Fruit fly (Drosophila melanogaster): Measurements from ENCODE around the gene CG3651.
A peak's percentile ranks its signal among the peaks of the same experiment; 100 is the strongest.

CG3651 gene

DNA sequence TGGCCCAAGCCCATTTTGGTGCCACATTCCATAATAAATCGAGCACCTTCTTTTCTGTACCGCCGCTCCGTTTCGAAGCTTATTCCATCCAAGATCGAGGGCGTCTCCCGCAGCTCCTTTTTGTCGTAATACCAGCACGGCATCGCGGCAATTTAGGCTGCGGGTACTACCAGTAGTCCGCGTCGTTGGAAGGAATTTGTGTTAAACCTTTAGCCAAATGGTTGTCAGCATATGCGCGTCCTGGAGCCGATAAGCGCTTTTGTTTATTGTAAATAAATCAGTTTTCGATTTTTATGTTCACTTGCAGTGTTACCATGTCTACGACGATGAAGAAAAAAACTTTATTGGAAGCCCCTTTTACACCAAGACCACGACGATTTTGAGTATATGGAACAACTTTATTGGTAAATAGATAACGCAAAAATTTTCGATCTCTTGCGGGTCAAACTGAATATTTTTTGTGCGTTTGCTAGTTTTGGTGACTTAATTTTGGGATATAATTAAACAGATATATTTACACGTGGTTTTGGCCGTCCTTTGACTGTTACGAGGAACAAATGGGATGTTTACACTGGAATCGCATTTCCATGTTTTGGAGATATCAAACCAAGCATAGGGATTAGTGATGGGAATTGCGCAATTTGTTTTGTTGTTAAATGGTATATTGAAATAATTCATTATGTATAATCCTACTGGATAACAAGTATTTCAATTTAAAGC lies 8.6 kb downstream of the CG3651 start, which contains the start of gene CycK:
Gene CycK, minus strand, starts transcription at position 562 of the 720 bp plus-strand sequence.
- TF ChIP-seq CG16779 (tag; optimal IDR thresholded peaks at IDR 0.05): no peak
- peak; percentile 55 for TF ChIP-seq svp (GFP tag)
- TF ChIP-seq CG32006 (GFP tag; optimal IDR thresholded peaks at IDR 0.05): peak; percentile 34
- TF ChIP-seq achi (GFP tag; optimal IDR thresholded peaks at IDR 0.05): peak; percentile 15
- no peak for TF ChIP-seq Ets96B (tag; optimal IDR thresholded peaks at IDR 0.05)
- TF ChIP-seq CG31627 (GFP tag; optimal IDR thresholded peaks at IDR 0.05): peak; percentile 30
- no peak for TF ChIP-seq CG8119 (GFP tag; IDR thresholded peaks at IDR 0.05)
- TF ChIP-seq CG3919 (GFP tag; optimal IDR thresholded peaks at IDR 0.05): no peak
- TF ChIP-seq ss (GFP tag; optimal IDR thresholded peaks at IDR 0.05): peak in 1 of 2 experiments; percentile 10
- TF ChIP-seq CG11294 (GFP tag; IDR thresholded peaks at IDR 0.05): no peak
- TF ChIP-seq Sox102F (GFP tag; optimal IDR thresholded peaks at IDR 0.05): no peak
- no peak for TF ChIP-seq Eip75B (GFP tag; optimal IDR thresholded peaks at IDR 0.05)
- TF ChIP-seq Gug (GFP tag; IDR thresholded peaks at IDR 0.05): no peak
- TF ChIP-seq Hr38 (GFP tag; optimal IDR thresholded peaks at IDR 0.05): no peak
- TF ChIP-seq acj6 (GFP tag; optimal IDR thresholded peaks at IDR 0.05): no peak
- TF ChIP-seq CG11762 (GFP tag; optimal IDR thresholded peaks at IDR 0.05; ENCODE audit: insufficient read depth): no peak
- no peak for TF ChIP-seq CG8319 (GFP tag; optimal IDR thresholded peaks at IDR 0.05)
- TF ChIP-seq CG6808 (GFP tag; optimal IDR thresholded peaks at IDR 0.05): no peak
- no peak for TF ChIP-seq CG6163 (GFP tag; IDR thresholded peaks at IDR 0.05)
- TF ChIP-seq CG4318 (GFP tag; optimal IDR thresholded peaks at IDR 0.05): no peak
- TF ChIP-seq Smox (GFP tag; optimal IDR thresholded peaks at IDR 0.05): peak; percentile 20
- no peak for TF ChIP-seq esn (GFP tag; optimal IDR thresholded peaks at IDR 0.05)
- TF ChIP-seq Hr39 (GFP tag; optimal IDR thresholded peaks at IDR 0.05): peak; percentile 33
- TF ChIP-seq CG1621 (tag; optimal IDR thresholded peaks at IDR 0.05): no peak
- TF ChIP-seq CG10631 (GFP tag; optimal IDR thresholded peaks at IDR 0.05): peak; percentile 1
- TF ChIP-seq CG8632 (GFP tag; optimal IDR thresholded peaks at IDR 0.05): no peak
- TF ChIP-seq Blimp-1 (GFP tag; optimal IDR thresholded peaks at IDR 0.05): no peak
- peak; percentile 60 for TF ChIP-seq Eip78C (GFP tag)
- TF ChIP-seq Met (GFP tag; optimal IDR thresholded peaks at IDR 0.05): no peak
- TF ChIP-seq eg (GFP tag; IDR thresholded peaks at IDR 0.05): no peak
- no peak for TF ChIP-seq Lpt (GFP tag; optimal IDR thresholded peaks at IDR 0.05)
- no peak for TF ChIP-seq CG34406 (GFP tag; optimal IDR thresholded peaks at IDR 0.05)
- peak; percentile 18 for TF ChIP-seq lz (GFP tag; optimal IDR thresholded peaks at IDR 0.05)
- no peak for TF ChIP-seq pdm3 (GFP tag; optimal IDR thresholded peaks at IDR 0.05)
- no peak for TF ChIP-seq CG15336 (GFP tag; IDR thresholded peaks at IDR 0.05)
- TF ChIP-seq Sox15 (GFP tag; optimal IDR thresholded peaks at IDR 0.05): no peak
- peak; percentile 37 for TF ChIP-seq Ets21C (GFP tag; optimal IDR thresholded peaks at IDR 0.05)
- TF ChIP-seq CG6276 (GFP tag; optimal IDR thresholded peaks at IDR 0.05): no peak
- no peak for TF ChIP-seq net (GFP tag; optimal IDR thresholded peaks at IDR 0.05)
- TF ChIP-seq Eip93F (GFP tag; optimal IDR thresholded peaks at IDR 0.05): no peak
- TF ChIP-seq CG9139 (GFP tag; optimal IDR thresholded peaks at IDR 0.05): no peak
- no peak for TF ChIP-seq fd59A (GFP tag; optimal IDR thresholded peaks at IDR 0.05)
- no peak for TF ChIP-seq salr (GFP tag; optimal IDR thresholded peaks at IDR 0.05)
- no peak for TF ChIP-seq dac (GFP tag; optimal IDR thresholded peaks at IDR 0.05)
- TF ChIP-seq CG11902 (GFP tag; optimal IDR thresholded peaks at IDR 0.05): no peak
- TF ChIP-seq OdsH (GFP tag; optimal IDR thresholded peaks at IDR 0.05): peak; percentile 4
- no peak for TF ChIP-seq CG6792 (GFP tag; optimal IDR thresholded peaks at IDR 0.05)
- peak; percentile 10 for TF ChIP-seq topi (GFP tag; optimal IDR thresholded peaks at IDR 0.05)
- no peak for TF ChIP-seq vri (GFP tag; optimal IDR thresholded peaks at IDR 0.05)
- TF ChIP-seq cyc (GFP tag; optimal IDR thresholded peaks at IDR 0.05): peak; percentile 14
- TF ChIP-seq CG3032 (tag; optimal IDR thresholded peaks at IDR 0.05): peak; percentile 3
- peak; percentile 56 for TF ChIP-seq Sox14 (GFP tag; optimal IDR thresholded peaks at IDR 0.05)

All from whole organism, prepupa.